Fruit fly (Drosophila melanogaster): Measurements from ENCODE around the gene Lsp1beta.

Lsp1beta gene

DNA sequence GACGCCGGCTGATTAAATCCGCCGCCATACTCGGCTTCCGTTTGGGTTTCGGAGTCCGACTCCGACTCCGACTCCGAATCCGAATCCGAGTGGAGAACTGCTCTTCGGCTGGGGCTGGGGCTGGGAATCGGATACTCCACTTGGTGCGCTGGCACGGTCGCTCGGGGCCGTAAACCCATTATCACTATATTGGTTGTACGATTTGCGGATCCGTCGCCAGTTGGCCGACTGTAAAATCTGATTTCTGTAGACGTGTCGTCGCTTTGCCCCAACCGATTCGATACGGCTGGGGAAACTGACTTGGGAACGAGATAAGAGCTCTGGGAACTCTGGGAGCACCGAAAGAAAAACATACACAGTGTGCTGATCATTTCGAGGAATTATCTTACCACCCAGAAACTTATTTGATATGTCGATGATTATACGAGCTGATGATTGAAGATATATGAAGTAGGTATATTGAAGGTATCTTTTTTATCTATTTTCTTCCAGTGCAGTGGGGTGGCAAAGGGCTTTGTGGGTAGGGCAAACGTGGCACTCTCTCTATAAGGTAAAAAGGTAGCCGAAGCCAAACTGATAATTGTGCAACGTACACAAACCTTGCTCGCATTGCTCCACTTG is 40.3 kb upstream of the Lsp1beta start (continued):
- TF ChIP-seq Opbp (GFP tag; IDR thresholded peaks at IDR 0.05; ENCODE audit: partially characterized antibody): no peak
- peak; percentile 20 for TF ChIP-seq twi (tag; optimal IDR thresholded peaks at IDR 0.05)
- no peak for TF ChIP-seq ham (GFP tag; IDR thresholded peaks at IDR 0.05)
- TF ChIP-seq scrt (GFP tag; optimal IDR thresholded peaks at IDR 0.05): no peak
- TF ChIP-seq ind (GFP tag; optimal IDR thresholded peaks at IDR 0.05): peak; percentile 34
- no peak for TF ChIP-seq Hmx (GFP tag; optimal IDR thresholded peaks at IDR 0.05)
- TF ChIP-seq toy (GFP tag; IDR thresholded peaks at IDR 0.05): no peak
- TF ChIP-seq CG2712 (tag; optimal IDR thresholded peaks at IDR 0.05): peak; percentile 62
- no peak for TF ChIP-seq CG11456 (GFP tag; IDR thresholded peaks at IDR 0.05)
- TF ChIP-seq CG31388 (GFP tag; optimal IDR thresholded peaks at IDR 0.05): no peak
- TF ChIP-seq Awh (GFP tag; IDR thresholded peaks at IDR 0.05): 0 out of 2 replicates have a peak, but pooled peaks have one; percentile 32
- TF ChIP-seq knrl (GFP tag; IDR thresholded peaks at IDR 0.05; ENCODE audit: partially characterized antibody): no peak
- no peak for TF ChIP-seq tna (GFP tag; IDR thresholded peaks at IDR 0.05; ENCODE audit: partially characterized antibody)
- peak; percentile 8 for TF ChIP-seq maf-S (GFP tag; optimal IDR thresholded peaks at IDR 0.05)
- no peak for TF ChIP-seq CG15479 (GFP tag; optimal IDR thresholded peaks at IDR 0.05)
- peak; percentile 73 for TF ChIP-seq HLH3B (GFP tag; IDR thresholded peaks at IDR 0.05)
- peak; percentile 48 for TF ChIP-seq tap (tag; optimal IDR thresholded peaks at IDR 0.05)
- TF ChIP-seq sna (GFP tag; IDR thresholded peaks at IDR 0.05; ENCODE audit: partially characterized antibody): no peak
- TF ChIP-seq bcd (GFP tag; optimal IDR thresholded peaks at IDR 0.05): no peak
- TF ChIP-seq abd-A (tag; optimal IDR thresholded peaks at IDR 0.05): no peak
- no peak for TF ChIP-seq CG6765 (GFP tag; optimal IDR thresholded peaks at IDR 0.05)
- TF ChIP-seq CG16863 (GFP tag; optimal IDR thresholded peaks at IDR 0.05): peak; percentile 43
- TF ChIP-seq CG8478 (optimal IDR thresholded peaks at IDR 0.05): no peak
- peak; percentile 30 for TF ChIP-seq CG1602 (GFP tag; optimal IDR thresholded peaks at IDR 0.05)
- peak; percentile 58 for TF ChIP-seq CG10979 (tag; optimal IDR thresholded peaks at IDR 0.05)
- TF ChIP-seq CG12104 (GFP tag; optimal IDR thresholded peaks at IDR 0.05): peak; percentile 38
- TF ChIP-seq CG6175 (GFP tag; IDR thresholded peaks at IDR 0.05): no peak
- peak; percentile 64 for TF ChIP-seq CG10366 (GFP tag; IDR thresholded peaks at IDR 0.05)
- TF ChIP-seq CG15601 (tag; optimal IDR thresholded peaks at IDR 0.05): peak; percentile 20
- TF ChIP-seq Bteb2 (GFP tag; optimal IDR thresholded peaks at IDR 0.05): no peak
- peak; percentile 58 for TF ChIP-seq CG9932 (GFP tag; IDR thresholded peaks at IDR 0.05)
- peak; percentile 69 for TF ChIP-seq ATbp (GFP tag; optimal IDR thresholded peaks at IDR 0.05)
- TF ChIP-seq CG3995 (GFP tag; optimal IDR thresholded peaks at IDR 0.05): no peak
- TF ChIP-seq MBD-R2 (GFP tag; IDR thresholded peaks at IDR 0.05): no peak
- TF ChIP-seq cato (GFP tag; optimal IDR thresholded peaks at IDR 0.05; ENCODE audit: borderline replicate concordance): no peak
- TF ChIP-seq Dad (GFP tag; optimal IDR thresholded peaks at IDR 0.05): no peak
- TF ChIP-seq bsh (GFP tag; optimal IDR thresholded peaks at IDR 0.05): peak in 1 of 2 experiments; percentile 59
- no peak for TF ChIP-seq slp2 (GFP tag; optimal IDR thresholded peaks at IDR 0.05)
- TF ChIP-seq klu (GFP tag; IDR thresholded peaks at IDR 0.05): no peak
- no peak for TF ChIP-seq mld (GFP tag; IDR thresholded peaks at IDR 0.05; ENCODE audit: partially characterized antibody)
- TF ChIP-seq CG34422 (GFP tag; IDR thresholded peaks at IDR 0.05): peak; percentile 16; the same call in 1 of the 3 replicates
- TF ChIP-seq unpg (GFP tag; optimal IDR thresholded peaks at IDR 0.05): peak; percentile 55

Measured in whole organism, embryonic.